Fruit fly (Drosophila melanogaster) whole organism, adult: Measurements from ENCODE around the gene LysB.

Experiments used
- CG11617 ChIP-seq: fragments of 200-800 bp; sonication (Bioruptor generic); optimal IDR thresholded peaks from 2 replicates; lab custom pipeline; 2017; ENCODE audit warnings: mild to moderate bottlenecking, missing biosample characterization, missing genetic modification reagents, missing genetic modification characterization
- CG12768 ChIP-seq: fragments of 200-800 bp; sonication (Bioruptor generic); optimal IDR thresholded peaks from 2 replicates; lab custom pipeline; 2017; ENCODE audit warnings: missing biosample characterization, missing genetic modification characterization, mild to moderate bottlenecking, moderate library complexity, missing genetic modification reagents
- CG14711 ChIP-seq: fragments of 200-800 bp; sonication (Bioruptor generic); optimal IDR thresholded peaks from 2 replicates; lab custom pipeline; 2018; ENCODE audit warnings: missing biosample characterization, mild to moderate bottlenecking, missing genetic modification characterization, moderate library complexity
- CG1620 ChIP-seq: fragments of 200-800 bp; sonication (Bioruptor generic); optimal IDR thresholded peaks from 2 replicates; lab custom pipeline; 2016; ENCODE audit warnings: missing biosample characterization, missing genetic modification characterization
- CG33017 ChIP-seq: fragments of 200-800 bp; sonication (Bioruptor generic); optimal IDR thresholded peaks from 2 replicates; lab custom pipeline; 2018; ENCODE audit warnings: missing biosample characterization, mild to moderate bottlenecking, missing genetic modification characterization, moderate library complexity
- CG5204 ChIP-seq: fragments of 200-800 bp; sonication (Bioruptor generic); optimal IDR thresholded peaks from 2 replicates; lab custom pipeline; 2016; ENCODE audit warnings: missing biosample characterization, missing genetic modification characterization
- CG7045 ChIP-seq: fragments of 200-800 bp; sonication (Bioruptor generic); optimal IDR thresholded peaks from 2 replicates; lab custom pipeline; 2017; ENCODE audit warnings: missing biosample characterization, mild to moderate bottlenecking, missing genetic modification characterization
- CG7101 ChIP-seq: fragments of 200-800 bp; sonication (Bioruptor generic); optimal IDR thresholded peaks from 2 replicates; lab custom pipeline; 2018; ENCODE audit warnings: missing biosample characterization, mild to moderate bottlenecking, missing genetic modification characterization, moderate library complexity
- Clk ChIP-seq: fragments of 200-800 bp; sonication (Bioruptor generic); optimal IDR thresholded peaks from 2 replicates; lab custom pipeline; 2017; ENCODE audit warnings: missing biosample characterization, missing genetic modification characterization
- Crg-1 ChIP-seq: fragments of 200-800 bp; sonication (Bioruptor generic); optimal IDR thresholded peaks from 2 replicates; lab custom pipeline; 2016; ENCODE audit warnings: missing biosample characterization, missing genetic modification characterization
- Hr96 ChIP-seq: fragments of 200-800 bp; sonication (Bioruptor generic); optimal IDR thresholded peaks from 2 replicates; lab custom pipeline; 2016; ENCODE audit warnings: missing biosample characterization, missing genetic modification characterization
- Mnt ChIP-seq: fragments of 200-800 bp; sonication (Bioruptor generic); optimal IDR thresholded peaks from 2 replicates; lab custom pipeline; 2016; ENCODE audit warnings: missing biosample characterization, mild to moderate bottlenecking, missing genetic modification characterization
- bab1 ChIP-seq: fragments of 200-800 bp; sonication (Bioruptor generic); optimal IDR thresholded peaks from 3 replicates; lab custom pipeline; 2019; ENCODE audit warnings: missing biosample characterization, mild to moderate bottlenecking, missing genetic modification characterization, moderate library complexity
- cic ChIP-seq: fragments of 200-800 bp; sonication (Bioruptor generic); optimal IDR thresholded peaks from 2 replicates; lab custom pipeline; 2017; ENCODE audit warnings: missing biosample characterization, mild to moderate bottlenecking, missing genetic modification characterization, moderate library complexity
- cnc ChIP-seq, 2 experiments: fragments of >200 bp; optimal IDR thresholded peaks; 2 replicates each; lab custom pipeline; 2017
- kay ChIP-seq: fragments of 200-800 bp; sonication (Bioruptor generic); peaks from one replicate; lab custom pipeline; 2016; ENCODE audit warnings: missing biosample characterization, missing genetic modification characterization, borderline replicate concordance
- ovo ChIP-seq: fragments of 200-800 bp; sonication (Bioruptor generic); optimal IDR thresholded peaks from 2 replicates; lab custom pipeline; 2016; ENCODE audit warnings: missing biosample characterization, missing genetic modification characterization
- pad ChIP-seq: fragments of 200-800 bp; sonication (Bioruptor generic); optimal IDR thresholded peaks from 3 replicates; lab custom pipeline; 2017; ENCODE audit warnings: missing biosample characterization, missing genetic modification characterization, mild to moderate bottlenecking, moderate library complexity, missing genetic modification reagents
- tj ChIP-seq: fragments of 200-800 bp; sonication (Bioruptor generic); optimal IDR thresholded peaks from 3 replicates; lab custom pipeline; 2017; ENCODE audit warnings: missing biosample characterization, mild to moderate bottlenecking, missing genetic modification characterization, moderate library complexity
- toe ChIP-seq: fragments of 200-800 bp; sonication (Bioruptor generic); optimal IDR thresholded peaks from 2 replicates; lab custom pipeline; 2016; ENCODE audit warnings: missing biosample characterization, missing genetic modification characterization

The LysB gene

dm6 chr3L:1212571-1212970, 5.4 kb downstream of the LysB start, which contains the start of gene LysE:
LysE (plus strand) TSS chr3L:1212827.
- TF ChIP-seq Mnt (GFP tag; lab: Kevin White, UChicago), result no peak
- TF ChIP-seq CG14711 (tag; lab: Kevin White, UChicago), result no peak
- TF ChIP-seq pad (GFP tag; lab: Kevin White, UChicago), result no peak
- TF ChIP-seq CG12768 (GFP tag; lab: Kevin White, UChicago), result no peak
- no peak for TF ChIP-seq kay (GFP tag; lab: Kevin White, UChicago)
- no peak for TF ChIP-seq tj (GFP tag; lab: Kevin White, UChicago)

- TF ChIP-seq CG7101 (tag; lab: Kevin White, UChicago) (no peak), CG14711 (tag; lab: Kevin White, UChicago) (no peak), pad (GFP tag; lab: Kevin White, UChicago) (no peak), CG7045 (GFP tag; lab: Kevin White, UChicago) (no peak), tj (GFP tag; lab: Kevin White, UChicago) (no peak), cic (GFP tag; lab: Kevin White, UChicago) (no peak), kay (GFP tag; lab: Kevin White, UChicago) (no peak), CG33017 (no peak), Clk (no peak), CG12768 (GFP tag; lab: Kevin White, UChicago) (no peak), CG5204 (GFP tag; lab: Kevin White, UChicago) (no peak), Crg-1 (GFP tag; lab: Kevin White, UChicago) (no peak), bab1 (GFP tag; lab: Kevin White, UChicago) (no peak)
These were observed 9.3 kb downstream of the LysB start for dm6 chr3L:1216460-1216859.

- no peak for TF ChIP-seq CG14711 (tag; lab: Kevin White, UChicago)
- TF ChIP-seq Hr96 (GFP tag; lab: Kevin White, UChicago), result no peak
- no peak for TF ChIP-seq CG12768 (GFP tag; lab: Kevin White, UChicago)
- TF ChIP-seq bab1 (GFP tag; lab: Kevin White, UChicago), result no peak
- no peak for TF ChIP-seq ovo (GFP tag; lab: Kevin White, UChicago)
- no peak for TF ChIP-seq cic (GFP tag; lab: Kevin White, UChicago)
- no peak for TF ChIP-seq CG1620
- TF ChIP-seq Mnt (GFP tag; lab: Kevin White, UChicago), result no peak
- TF ChIP-seq kay (GFP tag; lab: Kevin White, UChicago), result no peak
- TF ChIP-seq tj (GFP tag; lab: Kevin White, UChicago), result no peak
- no peak for TF ChIP-seq CG7045 (GFP tag; lab: Kevin White, UChicago)
- TF ChIP-seq CG5204 (GFP tag; lab: Kevin White, UChicago), result no peak
- no peak for TF ChIP-seq CG33017
- no peak for TF ChIP-seq Clk
- no peak for TF ChIP-seq pad (GFP tag; lab: Kevin White, UChicago)
- TF ChIP-seq cnc (optimal IDR thresholded peaks at IDR 0.05; lab: Kevin White, UChicago), result no peak
- TF ChIP-seq Crg-1 (GFP tag; lab: Kevin White, UChicago), result no peak
- no peak for TF ChIP-seq toe
These were observed 11.4 kb downstream of the LysB start, which contains the start of gene LysP for dm6 chr3L:1218596-1218995. LysP (minus strand) TSS chr3L:1218696.

- TF ChIP-seq CG14711 (tag; lab: Kevin White, UChicago), result no peak
- TF ChIP-seq CG5204 (GFP tag; lab: Kevin White, UChicago), result no peak
- TF ChIP-seq Clk, result no peak
- TF ChIP-seq CG7045 (GFP tag; lab: Kevin White, UChicago), result no peak
- TF ChIP-seq CG12768 (GFP tag; lab: Kevin White, UChicago), result no peak
- TF ChIP-seq pad (GFP tag; lab: Kevin White, UChicago), result no peak
- no peak for TF ChIP-seq cic (GFP tag; lab: Kevin White, UChicago)
- TF ChIP-seq Mnt (GFP tag; lab: Kevin White, UChicago), result no peak
- TF ChIP-seq Hr96 (GFP tag; lab: Kevin White, UChicago), result no peak
- no peak for TF ChIP-seq tj (GFP tag; lab: Kevin White, UChicago)
- no peak for TF ChIP-seq kay (GFP tag; lab: Kevin White, UChicago)
- TF ChIP-seq CG1620, result no peak
- TF ChIP-seq Crg-1 (GFP tag; lab: Kevin White, UChicago), result no peak
- no peak for TF ChIP-seq CG33017
These were observed 20.2 kb downstream of the LysB start, which contains the start of gene LysS for dm6 chr3L:1227303-1227797. LysS (plus strand) TSS chr3L:1227747.

- TF ChIP-seq toe (no peak), cnc (optimal IDR thresholded peaks at IDR 0.05; lab: Kevin White, UChicago) (no peak)
These were observed 25.4 kb downstream of the LysB start, which contains the start of gene CG33965 for dm6 chr3L:1232582-1232981. CG33965 (plus strand) TSS chr3L:1232882.

dm6 chr3L:1233830-1234229, 26.7 kb downstream of the LysB start, which contains the start of gene CG33966:
CG33966 (plus strand) TSS chr3L:1234130.
- TF ChIP-seq CG1620, result no peak
- TF ChIP-seq CG11617 (GFP tag; lab: Kevin White, UChicago), result no peak

- TF ChIP-seq CG11617 (GFP tag; lab: Kevin White, UChicago) (no peak), CG12768 (GFP tag; lab: Kevin White, UChicago) (no peak), CG7045 (GFP tag; lab: Kevin White, UChicago) (no peak), Hr96 (GFP tag; lab: Kevin White, UChicago) (no peak), bab1 (GFP tag; lab: Kevin White, UChicago) (no peak), cnc (optimal IDR thresholded peaks at IDR 0.05; lab: Kevin White, UChicago) (no peak), CG7101 (tag; lab: Kevin White, UChicago) (no peak), cic (GFP tag; lab: Kevin White, UChicago) (no peak), Mnt (GFP tag; lab: Kevin White, UChicago) (no peak), CG33017 (no peak), CG14711 (tag; lab: Kevin White, UChicago) (no peak), ovo (GFP tag; lab: Kevin White, UChicago) (no peak), pad (GFP tag; lab: Kevin White, UChicago) (no peak)
These were observed 28.3 kb downstream of the LysB start, which contains the start of gene galene for dm6 chr3L:1235426-1235825. galene (plus strand) TSS chr3L:1235726.
